Worm (Caenorhabditis elegans) whole organism, dauer: Measurements from ENCODE around the gene ZK1307.8.

ENCODE experiments used
- unc-62 ChIP-seq: sonication (generic microtip); optimal IDR thresholded peaks from 2 replicates; lab custom pipeline; 2017; ENCODE audit warnings: missing biosample characterization, missing genetic modification reagents, missing genetic modification characterization

ZK1307.8 gene

ce11 chrII:9602566-9602965 lies 21.8 kb upstream of the ZK1307.8 start:
- TF ChIP-seq unc-62 = no peak

ce11 chrII:9603419-9603818 lies 21.0 kb upstream of the ZK1307.8 start:
- TF ChIP-seq unc-62 = no peak

ce11 chrII:9604063-9604462 lies 20.4 kb upstream of the ZK1307.8 start:
- TF ChIP-seq unc-62 = no peak

ce11 chrII:9604685-9605084 lies 19.7 kb upstream of the ZK1307.8 start:
- TF ChIP-seq unc-62 = no peak

ce11 chrII:9605336-9605735 lies 19.1 kb upstream of the ZK1307.8 start, which contains the start of gene nhr-19:
Gene nhr-19, minus strand, starts transcription at chrII:9605526.
- no peak for TF ChIP-seq unc-62

- no peak for TF ChIP-seq unc-62
Observed at ce11 chrII:9605954-9606353, 18.5 kb upstream of the ZK1307.8 start.

ce11 chrII:9606485-9607036 lies 17.9 kb upstream of the ZK1307.8 start:
- no peak for TF ChIP-seq unc-62

- no peak for TF ChIP-seq unc-62
Observed at ce11 chrII:9607137-9607536, 17.3 kb upstream of the ZK1307.8 start.

- TF ChIP-seq unc-62 = no peak
Observed at ce11 chrII:9609296-9609695, 15.1 kb upstream of the ZK1307.8 start, which contains the start of gene pap-2. Gene pap-2, minus strand, starts transcription at chrII:9609396.

ce11 chrII:9611347-9611923 lies 13.0 kb upstream of the ZK1307.8 start, which contains the start of the genes T15H9.5 and T15H9.4:
Gene T15H9.5, minus strand, starts transcription at chrII:9611447.
Gene T15H9.4, plus strand, starts transcription at chrII:9611873.
- no peak for TF ChIP-seq unc-62

- TF ChIP-seq unc-62 = no peak
Observed at ce11 chrII:9614728-9615127, 9.7 kb upstream of the ZK1307.8 start, which contains the start of gene hlh-6. Gene hlh-6, minus strand, starts transcription at chrII:9614828.

ce11 chrII:9617039-9617901 lies 7.1 kb upstream of the ZK1307.8 start, which contains the start of gene hal-3:
Gene hal-3, minus strand, starts transcription at chrII:9617125.
- no peak for TF ChIP-seq unc-62

- no peak for TF ChIP-seq unc-62
Observed at ce11 chrII:9617902-9618245, 6.5 kb upstream of the ZK1307.8 start.

ce11 chrII:9618759-9619158 lies 5.7 kb upstream of the ZK1307.8 start:
- no peak for TF ChIP-seq unc-62

- TF ChIP-seq unc-62 = no peak
Observed at ce11 chrII:9619402-9619862, 5.0 kb upstream of the ZK1307.8 start.

- no peak for TF ChIP-seq unc-62
Observed at ce11 chrII:9619995-9620535, 4.3 kb upstream of the ZK1307.8 start.

- no peak for TF ChIP-seq unc-62
Observed at ce11 chrII:9620616-9621015, 3.8 kb upstream of the ZK1307.8 start.
